Worm (Caenorhabditis elegans): ENCODE measurements around the gene str-221.

DNA sequence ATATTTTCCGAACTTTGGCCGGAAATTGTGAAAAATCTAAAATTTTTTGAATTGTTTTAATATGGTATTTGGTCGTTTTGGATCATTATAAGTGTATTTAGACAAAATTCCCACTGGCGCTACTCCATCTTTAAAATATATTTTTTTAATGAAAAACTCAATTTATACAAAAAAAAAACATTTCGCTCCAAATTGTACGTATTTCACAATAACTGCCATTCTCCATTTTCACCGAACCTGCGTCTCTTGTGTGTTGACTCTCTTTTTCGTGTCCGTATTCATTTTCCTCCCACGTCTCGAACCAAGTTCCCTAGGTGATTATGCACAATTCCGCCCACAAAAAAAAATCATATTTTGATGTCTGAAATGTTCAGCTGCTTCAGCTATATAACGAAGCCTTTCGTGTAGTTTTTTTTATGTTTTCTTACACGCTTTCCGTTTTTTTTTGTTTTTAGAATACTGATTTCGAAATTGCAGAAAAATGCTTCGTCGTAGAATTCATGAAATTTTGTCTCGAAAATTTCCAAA is 39.5 kb upstream of the str-221 start, which contains the start of gene F16B4.2:
- TF ChIP-seq unc-39 (tag; optimal IDR thresholded peaks at IDR 0.05) (no peak), blmp-1 (tag; optimal IDR thresholded peaks at IDR 0.05) (no peak), nhr-12 (tag; optimal IDR thresholded peaks at IDR 0.05) (no peak), sptf-1 (tag; optimal IDR thresholded peaks at IDR 0.05) (no peak), nhr-237 (tag; optimal IDR thresholded peaks at IDR 0.05) (no peak)
